Fruit fly (Drosophila melanogaster): ENCODE measurements around the gene CG11052.
A peak's percentile ranks its signal among the peaks of the same experiment; 100 is the strongest.

dm6 chr3R:7963495-7964132, 45.5 kb downstream of the CG11052 start:
- TF ChIP-seq CG32264 (GFP tag; optimal IDR thresholded peaks at IDR 0.05) (no peak), Hnf4 (GFP tag; optimal IDR thresholded peaks at IDR 0.05) (no peak), pan (optimal IDR thresholded peaks at IDR 0.05) (no peak), Dif (GFP tag; optimal IDR thresholded peaks at IDR 0.05; ENCODE audit: partially characterized antibody) (peak; percentile 8), br (GFP tag; optimal IDR thresholded peaks at IDR 0.05) (no peak), CG9705 (GFP tag; optimal IDR thresholded peaks at IDR 0.05) (no peak), Dfd (GFP tag; optimal IDR thresholded peaks at IDR 0.05) (no peak), psq (GFP tag; optimal IDR thresholded peaks at IDR 0.05) (no peak), Sp1 (GFP tag; optimal IDR thresholded peaks at IDR 0.05) (no peak)

Measured in whole organism, wandering third instar larva.